Fruit fly (Drosophila melanogaster) whole organism, embryonic: Measurements from ENCODE around the gene Pisd.

Experiments
- Abd-B ChIP-seq: fragments of 200-800 bp; sonication (Bioruptor generic); optimal IDR thresholded peaks from 2 replicates; lab custom pipeline; 2018; ENCODE audit warnings: missing biosample characterization, mild to moderate bottlenecking, missing genetic modification characterization, moderate library complexity
- CG10267 ChIP-seq: fragments of 200-800 bp; sonication (Bioruptor generic); optimal IDR thresholded peaks from 2 replicates; lab custom pipeline; 2018; ENCODE audit warnings: missing biosample characterization, mild to moderate bottlenecking, missing genetic modification characterization, moderate library complexity
- CG13296 ChIP-seq: fragments of 200-800 bp; sonication (Bioruptor generic); optimal IDR thresholded peaks from 3 replicates; lab custom pipeline; 2018; ENCODE audit warnings: missing biosample characterization, mild to moderate bottlenecking, missing genetic modification characterization
- CG17361 ChIP-seq: fragments of 200-800 bp; sonication (Bioruptor generic); IDR thresholded peaks from 3 replicates; pipeline ENCODE4 v1.3.6; 2022; ENCODE audit warnings: missing biosample characterization, missing genetic modification characterization
- CG17385 ChIP-seq: fragments of 200-800 bp; sonication (Bioruptor generic); optimal IDR thresholded peaks from 3 replicates; lab custom pipeline; 2018; ENCODE audit warnings: missing biosample characterization, mild to moderate bottlenecking, missing genetic modification characterization
- CG17829 ChIP-seq: fragments of 200-800 bp; optimal IDR thresholded peaks from 2 replicates; lab custom pipeline; 2019; ENCODE audit warnings: missing biosample characterization, mild to moderate bottlenecking, missing genetic modification characterization, moderate library complexity
- CG18476 ChIP-seq: fragments of 200-800 bp; sonication (Bioruptor generic); optimal IDR thresholded peaks from 2 replicates; lab custom pipeline; 2016; ENCODE audit warnings: missing biosample characterization, mild to moderate bottlenecking, missing genetic modification characterization
- CG2678 ChIP-seq: fragments of 200-800 bp; sonication (Bioruptor generic); optimal IDR thresholded peaks from 3 replicates; lab custom pipeline; 2019; ENCODE audit warnings: missing biosample characterization, mild to moderate bottlenecking, missing genetic modification characterization, moderate library complexity
- CG2712 ChIP-seq: fragments of 200-800 bp; optimal IDR thresholded peaks from 3 replicates; lab custom pipeline; 2019; ENCODE audit warnings: missing biosample characterization, mild to moderate bottlenecking, missing genetic modification characterization, moderate library complexity
- CG3065 ChIP-seq: fragments of 200-800 bp; sonication (Bioruptor generic); optimal IDR thresholded peaks from 2 replicates; lab custom pipeline; 2016; ENCODE audit warnings: missing biosample characterization, missing genetic modification characterization
- CG32767 ChIP-seq: fragments of 200-800 bp; sonication (Bioruptor generic); IDR thresholded peaks from 2 replicates; pipeline ENCODE4 v1.3.6; 2022; ENCODE audit warnings: missing biosample characterization, missing genetic modification characterization
- CG3281 ChIP-seq: fragments of 200-800 bp; sonication (Bioruptor generic); optimal IDR thresholded peaks from 3 replicates; lab custom pipeline; 2017; ENCODE audit warnings: missing biosample characterization, mild to moderate bottlenecking, missing genetic modification characterization
- CG3847 ChIP-seq: fragments of 200-800 bp; sonication (Bioruptor generic); IDR thresholded peaks from 2 replicates; pipeline ENCODE4 v1.3.6; 2022; ENCODE audit warnings: missing biosample characterization, missing genetic modification characterization
- CG6175 ChIP-seq: fragments of 200-800 bp; sonication (Bioruptor generic); IDR thresholded peaks from 3 replicates; pipeline ENCODE4 v1.3.6; 2022; ENCODE audit warnings: missing biosample characterization, missing genetic modification characterization
- CG6854 ChIP-seq: fragments of 200-800 bp; sonication (Bioruptor generic); optimal IDR thresholded peaks from 3 replicates; lab custom pipeline; 2017; ENCODE audit warnings: missing biosample characterization, mild to moderate bottlenecking, missing genetic modification characterization
- CG9215 ChIP-seq: fragments of 200-800 bp; sonication (Bioruptor generic); IDR thresholded peaks from 2 replicates; pipeline ENCODE4 v1.3.6; 2022; ENCODE audit warnings: missing biosample characterization, missing genetic modification characterization
- CoRest ChIP-seq: fragments of 200-800 bp; sonication (Bioruptor generic); optimal IDR thresholded peaks from 3 replicates; lab custom pipeline; 2018; ENCODE audit warnings: missing biosample characterization, mild to moderate bottlenecking, missing genetic modification characterization, moderate library complexity
- CrebB ChIP-seq: fragments of 200-800 bp; sonication (Bioruptor generic); optimal IDR thresholded peaks from 3 replicates; lab custom pipeline; 2018; ENCODE audit warnings: missing biosample characterization, mild to moderate bottlenecking, missing genetic modification characterization
- Dek ChIP-seq: fragments of 200-800 bp; sonication (Bioruptor generic); optimal IDR thresholded peaks from 3 replicates; lab custom pipeline; 2019; ENCODE audit warnings: missing biosample characterization, mild to moderate bottlenecking, missing genetic modification characterization, moderate library complexity
- Dip3 ChIP-seq: fragments of 200-800 bp; sonication (Bioruptor generic); optimal IDR thresholded peaks from 3 replicates; lab custom pipeline; 2016; ENCODE audit warnings: missing biosample characterization, missing genetic modification characterization
- Dp ChIP-seq: fragments of 200-800 bp; sonication (Bioruptor generic); optimal IDR thresholded peaks from 2 replicates; lab custom pipeline; 2018; ENCODE audit warnings: missing biosample characterization, mild to moderate bottlenecking, missing genetic modification characterization, moderate library complexity
- Ets65A ChIP-seq: fragments of 200-800 bp; sonication (Bioruptor generic); peaks from one replicate; lab custom pipeline; 2016; ENCODE audit warnings: missing biosample characterization, missing genetic modification characterization
- H2.0 ChIP-seq: fragments of 200-800 bp; sonication (Bioruptor generic); IDR thresholded peaks from 2 replicates; pipeline ENCODE4 v1.3.6; 2022; ENCODE audit warnings: missing biosample characterization, missing genetic modification characterization
- Hr51 ChIP-seq, 2 experiments: fragments of 200-800 bp; sonication (Bioruptor generic); optimal IDR thresholded peaks; 2 replicates in 1 of 2; 3 replicates in 1 of 2; lab custom pipeline; 2016 to 2018; ENCODE audit warnings: missing biosample characterization in 2 of 2, missing genetic modification characterization in 2 of 2, mild to moderate bottlenecking in 1 of 2, moderate library complexity in 1 of 2
- Kr ChIP-seq: fragments of 200-800 bp; sonication (Bioruptor generic); optimal IDR thresholded peaks from 2 replicates; lab custom pipeline; 2017; ENCODE audit warnings: missing biosample characterization, mild to moderate bottlenecking, missing genetic modification characterization
- Mrtf ChIP-seq: fragments of 200-800 bp; sonication (Bioruptor generic); IDR thresholded peaks from 3 replicates; pipeline ENCODE4 v1.3.6; 2022; ENCODE audit warnings: missing biosample characterization, missing genetic modification characterization
- NC2α ChIP-seq: fragments of 200-800 bp; sonication (Bioruptor generic); optimal IDR thresholded peaks from 2 replicates; lab custom pipeline; 2016; ENCODE audit warnings: missing biosample characterization, missing genetic modification characterization
- Oli ChIP-seq: fragments of 200-800 bp; sonication (Bioruptor generic); optimal IDR thresholded peaks from 2 replicates; lab custom pipeline; 2018; ENCODE audit warnings: missing biosample characterization, mild to moderate bottlenecking, missing genetic modification characterization, moderate library complexity
- Vsx1 ChIP-seq: fragments of 200-800 bp; sonication (Bioruptor generic); optimal IDR thresholded peaks from 2 replicates; lab custom pipeline; 2017; ENCODE audit warnings: missing biosample characterization, mild to moderate bottlenecking, missing genetic modification characterization, missing genetic modification reagents
- Xrp1 ChIP-seq: fragments of 200-800 bp; sonication (Bioruptor generic); IDR thresholded peaks from 2 replicates; pipeline ENCODE4 v1.3.6; 2022; ENCODE audit warnings: missing biosample characterization, missing genetic modification characterization
- abd-A ChIP-seq: fragments of 200-800 bp; sonication (Bioruptor generic); optimal IDR thresholded peaks from 3 replicates; lab custom pipeline; 2019; ENCODE audit warnings: missing biosample characterization, mild to moderate bottlenecking, missing genetic modification characterization, moderate library complexity
- al ChIP-seq: fragments of 200-800 bp; sonication (Bioruptor generic); IDR thresholded peaks from 2 replicates; pipeline ENCODE4 v1.3.6; 2022; ENCODE audit warnings: missing biosample characterization, missing genetic modification characterization
- aop ChIP-seq: fragments of 200-800 bp; sonication (Bioruptor generic); IDR thresholded peaks from 2 replicates; pipeline ENCODE4 v1.3.6; 2022; ENCODE audit warnings: missing biosample characterization, missing genetic modification characterization
- ap ChIP-seq: fragments of 200-800 bp; sonication (Bioruptor generic); IDR thresholded peaks from 2 replicates; pipeline ENCODE4 v1.3.6; 2022; ENCODE audit warnings: missing biosample characterization, missing genetic modification characterization
- bsh ChIP-seq, 2 experiments: fragments of 200-800 bp; sonication (Bioruptor generic); optimal IDR thresholded peaks; 2 replicates each; lab custom pipeline; 2017 to 2018; ENCODE audit warnings: mild to moderate bottlenecking in 2 of 2, missing biosample characterization in 2 of 2, missing genetic modification characterization in 2 of 2, moderate library complexity in 1 of 2
- crol ChIP-seq: fragments of 200-800 bp; sonication (Bioruptor generic); IDR thresholded peaks from 2 replicates; pipeline ENCODE4 v1.3.6; 2022; ENCODE audit warnings: missing biosample characterization, missing genetic modification characterization
- da ChIP-seq: fragments of 200-800 bp; sonication (Bioruptor generic); optimal IDR thresholded peaks from 2 replicates; lab custom pipeline; 2016; ENCODE audit warnings: missing biosample characterization, missing genetic modification characterization
- dimm ChIP-seq: fragments of 200-800 bp; sonication (Bioruptor generic); IDR thresholded peaks from 2 replicates; pipeline ENCODE4 v1.3.6; 2022; ENCODE audit warnings: missing biosample characterization, missing genetic modification characterization
- dmrt99B ChIP-seq: fragments of 200-800 bp; sonication (Bioruptor generic); optimal IDR thresholded peaks from 2 replicates; lab custom pipeline; 2018; ENCODE audit warnings: missing biosample characterization, mild to moderate bottlenecking, missing genetic modification characterization, moderate library complexity
- dysf ChIP-seq: fragments of 200-800 bp; sonication (Bioruptor generic); IDR thresholded peaks from 3 replicates; pipeline ENCODE4 v1.3.6; 2022; ENCODE audit warnings: missing biosample characterization, missing genetic modification characterization
- mam ChIP-seq: fragments of 200-800 bp; sonication (Bioruptor generic); optimal IDR thresholded peaks from 3 replicates; lab custom pipeline; 2016; ENCODE audit warnings: missing biosample characterization, missing genetic modification characterization
- nau ChIP-seq: fragments of 200-800 bp; sonication (Bioruptor generic); optimal IDR thresholded peaks from 3 replicates; lab custom pipeline; 2017; ENCODE audit warnings: missing biosample characterization, mild to moderate bottlenecking, missing genetic modification characterization, missing genetic modification reagents
- odd ChIP-seq: fragments of 200-800 bp; sonication (Bioruptor generic); optimal IDR thresholded peaks from 2 replicates; lab custom pipeline; 2017; ENCODE audit warnings: missing biosample characterization, mild to moderate bottlenecking, missing genetic modification characterization
- psq ChIP-seq: fragments of 200-800 bp; sonication (Bioruptor generic); optimal IDR thresholded peaks from 2 replicates; lab custom pipeline; 2017; ENCODE audit warnings: missing biosample characterization, missing genetic modification characterization
- row ChIP-seq: fragments of 200-800 bp; sonication (Bioruptor generic); IDR thresholded peaks from 3 replicates; pipeline ENCODE4 v1.3.6; 2022; ENCODE audit warnings: missing biosample characterization, missing genetic modification characterization
- seq ChIP-seq: fragments of 200-800 bp; sonication (Bioruptor generic); IDR thresholded peaks from 2 replicates; pipeline ENCODE4 v1.3.6; 2022; ENCODE audit warnings: missing biosample characterization, missing genetic modification characterization
- shn ChIP-seq: fragments of 200-800 bp; sonication (Bioruptor generic); optimal IDR thresholded peaks from 3 replicates; lab custom pipeline; 2016; ENCODE audit warnings: missing biosample characterization, missing genetic modification characterization
- sisA ChIP-seq: fragments of 200-800 bp; sonication (Bioruptor generic); IDR thresholded peaks from 2 replicates; pipeline ENCODE4 v1.3.6; 2022; ENCODE audit warnings: missing biosample characterization, missing genetic modification characterization
- sr ChIP-seq: fragments of 200-800 bp; sonication (Bioruptor generic); IDR thresholded peaks from 3 replicates; pipeline ENCODE4 v1.3.6; 2022; ENCODE audit warnings: missing biosample characterization, missing genetic modification characterization
- ssp ChIP-seq: fragments of 200-800 bp; sonication (Bioruptor generic); IDR thresholded peaks from 2 replicates; pipeline ENCODE4 v1.3.6; 2022; ENCODE audit warnings: missing biosample characterization, missing genetic modification characterization

The Pisd gene

DNA sequence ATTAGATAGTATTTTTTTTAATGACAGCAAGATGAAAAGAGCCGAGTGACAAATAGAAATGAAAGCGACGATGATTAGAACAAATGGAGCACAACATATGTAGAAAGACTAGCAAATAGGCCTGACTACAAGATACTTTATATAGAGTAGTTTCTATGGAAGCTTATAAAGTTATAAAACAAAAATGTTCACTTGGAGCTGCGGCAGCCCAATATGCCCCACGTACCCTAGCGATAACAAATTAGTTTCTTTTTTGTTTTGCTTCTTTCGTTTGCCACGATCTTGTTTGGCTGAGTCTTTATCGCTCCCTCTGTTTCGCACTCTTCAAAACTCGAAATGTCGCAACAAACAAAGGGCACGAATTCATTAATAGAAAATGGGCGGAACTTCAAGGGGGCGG lies 50.1 kb downstream of the Pisd start (continued):
- TF ChIP-seq Abd-B (GFP tag; lab: Kevin White, UChicago), result peak; percentile 21
- TF ChIP-seq H2.0 (GFP tag; lab: Robert Waterston, UW), result 0 out of 2 replicates have a peak, but pooled peaks have one; percentile 9
- TF ChIP-seq bsh (GFP tag; optimal IDR thresholded peaks at IDR 0.05; lab: Kevin White, UChicago), result peak in 1 of 2 experiments; percentile 14
- peak in 1 of 2 experiments; percentile 32 for TF ChIP-seq Hr51 (GFP tag; optimal IDR thresholded peaks at IDR 0.05; lab: Kevin White, UChicago)
- TF ChIP-seq mam (GFP tag; lab: Kevin White, UChicago), result peak; percentile 47
- TF ChIP-seq seq (GFP tag; lab: Robert Waterston, UW), result no peak
- TF ChIP-seq CrebB (tag; lab: Kevin White, UChicago), result no peak
- peak; percentile 21 for TF ChIP-seq CoRest (tag; lab: Kevin White, UChicago)
- TF ChIP-seq Dek, result peak; percentile 8
- no peak for TF ChIP-seq CG6175 (GFP tag; lab: Robert Waterston, UW)
- no peak for TF ChIP-seq ssp (GFP tag; lab: Robert Waterston, UW)
- peak; percentile 40; the same call in 1 of the 2 replicates for TF ChIP-seq sisA (GFP tag; lab: Robert Waterston, UW)
- TF ChIP-seq row (GFP tag; lab: Robert Waterston, UW), result peak; percentile 69
- peak; percentile 28 for TF ChIP-seq CG2678 (tag; lab: Kevin White, UChicago)
- peak; percentile 59 for TF ChIP-seq psq (GFP tag; lab: Kevin White, UChicago)
- TF ChIP-seq dmrt99B (tag; lab: Kevin White, UChicago), result peak; percentile 49
- no peak for TF ChIP-seq Mrtf (GFP tag; lab: Robert Waterston, UW)
- TF ChIP-seq dysf, result peak; percentile 55; the same call in 2 of the 3 replicates
- peak; percentile 47 for TF ChIP-seq Dip3 (GFP tag; lab: Kevin White, UChicago)
- TF ChIP-seq crol (GFP tag; lab: Robert Waterston, UW), result 0 out of 2 replicates have a peak, but pooled peaks have one; percentile 12
- no peak for TF ChIP-seq nau
- peak; percentile 15; the same call in 1 of the 2 replicates for TF ChIP-seq al (GFP tag; lab: Robert Waterston, UW)
- TF ChIP-seq aop (GFP tag; lab: Robert Waterston, UW), result no peak
- no peak for TF ChIP-seq Dp (GFP tag; lab: Kevin White, UChicago)
- TF ChIP-seq CG17385, result peak; percentile 3
- TF ChIP-seq CG2712 (tag; lab: Kevin White, UChicago), result peak; percentile 34
- 0 out of 3 replicates have a peak, but pooled peaks have one; percentile 21 for TF ChIP-seq CG17361 (GFP tag; lab: Robert Waterston, UW)
- TF ChIP-seq, all 482 proteins: peak for 84

DNA sequence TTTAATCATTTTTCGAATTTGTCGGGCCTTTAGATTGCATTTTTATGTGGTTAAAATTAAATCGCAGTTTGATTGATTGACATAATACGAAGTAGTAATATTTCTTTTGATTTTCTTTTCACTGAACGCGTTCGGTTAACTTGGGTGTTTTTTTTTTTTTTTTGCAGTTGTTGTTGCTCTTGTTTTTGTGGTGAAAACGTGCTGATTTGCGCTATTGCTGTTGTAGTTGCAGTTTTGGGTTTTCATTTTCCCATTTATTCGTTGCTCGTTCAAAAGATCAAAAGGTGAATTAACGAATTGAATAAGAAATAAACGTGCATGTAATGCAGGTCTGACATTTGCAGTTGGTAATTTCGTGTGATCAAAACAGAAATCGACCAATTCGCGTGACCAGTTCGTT lies 50.9 kb downstream of the Pisd start:
- no peak for TF ChIP-seq CG17829 (tag; lab: Kevin White, UChicago)
- no peak for TF ChIP-seq shn (GFP tag; lab: Kevin White, UChicago)
- TF ChIP-seq Ets65A (GFP tag; lab: Kevin White, UChicago), result peak; percentile 37

DNA sequence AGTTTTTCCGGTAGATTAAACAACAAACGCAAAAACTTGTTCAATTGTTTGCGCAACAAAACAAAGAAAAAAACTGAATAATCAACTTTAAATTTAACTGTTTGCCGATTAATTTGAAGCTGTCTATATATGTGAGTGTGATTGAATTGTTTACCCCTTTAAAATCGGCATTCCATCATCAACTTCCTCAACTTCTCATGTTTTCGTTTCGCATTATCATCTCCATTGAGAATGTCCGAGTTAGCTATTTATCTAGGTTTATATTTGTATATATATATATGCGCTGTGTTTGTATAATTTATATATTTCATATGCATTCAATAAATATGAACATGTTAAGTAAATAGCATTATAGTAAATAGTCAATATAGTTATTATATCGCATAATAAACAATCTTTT lies 51.8 kb downstream of the Pisd start:
- TF ChIP-seq da (GFP tag; lab: Kevin White, UChicago) (no peak), CG3847 (GFP tag; lab: Robert Waterston, UW) (no peak), Oli (tag; lab: Kevin White, UChicago) (no peak), sr (GFP tag; lab: Robert Waterston, UW) (no peak), CG13296 (GFP tag; lab: Kevin White, UChicago) (peak; percentile 52), Dp (GFP tag; lab: Kevin White, UChicago) (no peak), CG3281 (peak; percentile 40), CG3065 (GFP tag; lab: Kevin White, UChicago) (no peak), Kr (GFP tag; lab: Kevin White, UChicago) (no peak), CG32767 (GFP tag; lab: Robert Waterston, UW) (no peak), CG9215 (GFP tag; lab: Robert Waterston, UW) (no peak), odd (GFP tag; lab: Kevin White, UChicago) (no peak), Vsx1 (GFP tag; lab: Kevin White, UChicago) (no peak), abd-A (tag; lab: Kevin White, UChicago) (no peak), CG6854 (GFP tag; lab: Kevin White, UChicago) (no peak), NC2α (GFP tag; lab: Kevin White, UChicago) (no peak), dimm (GFP tag; lab: Robert Waterston, UW) (no peak), ap (GFP tag; lab: Robert Waterston, UW) (no peak), CG18476 (GFP tag; lab: Kevin White, UChicago) (no peak), Xrp1 (GFP tag; lab: Robert Waterston, UW) (no peak), CG10267 (tag; lab: Kevin White, UChicago) (no peak)
